Worm (Caenorhabditis elegans): Measurements from ENCODE around the gene K12H6.12.

K12H6.12 gene

ce11 chrII:2762108-2762507, 45.8 kb upstream of the K12H6.12 start, which contains the start of gene fbxb-106:
Gene fbxb-106 (plus strand): TSS chrII:2762408.
- TF ChIP-seq ZK546.5 (tag; optimal IDR thresholded peaks at IDR 0.05): no peak
- no peak for TF ChIP-seq zfp-2 (tag; optimal IDR thresholded peaks at IDR 0.05)
- TF ChIP-seq lin-13 (GFP tag; optimal IDR thresholded peaks at IDR 0.05): no peak
- TF ChIP-seq ceh-32 (tag; optimal IDR thresholded peaks at IDR 0.05; ENCODE audit: poor library complexity): no peak
- no peak for TF ChIP-seq daf-12 (tag; optimal IDR thresholded peaks at IDR 0.05)
- no peak for TF ChIP-seq spr-1 (tag; optimal IDR thresholded peaks at IDR 0.05)
- TF ChIP-seq php-3 (GFP tag; IDR thresholded peaks at IDR 0.05): no peak
- no peak for TF ChIP-seq madf-5 (GFP tag; IDR thresholded peaks at IDR 0.05)
- TF ChIP-seq rbr-2 (tag; optimal IDR thresholded peaks at IDR 0.05): no peak
- TF ChIP-seq sdz-12 (GFP tag; optimal IDR thresholded peaks at IDR 0.05): no peak
- TF ChIP-seq lin-15B (tag; optimal IDR thresholded peaks at IDR 0.05): no peak

- TF ChIP-seq nhr-76 (tag; optimal IDR thresholded peaks at IDR 0.05) (no peak), madf-5 (GFP tag; IDR thresholded peaks at IDR 0.05) (no peak), lsy-2 (tag; optimal IDR thresholded peaks at IDR 0.05) (no peak), lin-39 (tag; optimal IDR thresholded peaks at IDR 0.05) (no peak)
These were observed 43.3 kb upstream of the K12H6.12 start, which contains the start of gene fbxb-108 for ce11 chrII:2764664-2765063. Gene fbxb-108 (plus strand): TSS chrII:2764964.

- TF ChIP-seq zfp-2 (tag; optimal IDR thresholded peaks at IDR 0.05): no peak
- TF ChIP-seq Y5F2A.4 (GFP tag; optimal IDR thresholded peaks at IDR 0.05): no peak
- no peak for TF ChIP-seq ceh-62 (tag; optimal IDR thresholded peaks at IDR 0.05)
These were observed 41.6 kb upstream of the K12H6.12 start, which contains the start of gene F08D12.15 for ce11 chrII:2766331-2766730. Gene F08D12.15 (plus strand): TSS chrII:2766631.

DNA sequence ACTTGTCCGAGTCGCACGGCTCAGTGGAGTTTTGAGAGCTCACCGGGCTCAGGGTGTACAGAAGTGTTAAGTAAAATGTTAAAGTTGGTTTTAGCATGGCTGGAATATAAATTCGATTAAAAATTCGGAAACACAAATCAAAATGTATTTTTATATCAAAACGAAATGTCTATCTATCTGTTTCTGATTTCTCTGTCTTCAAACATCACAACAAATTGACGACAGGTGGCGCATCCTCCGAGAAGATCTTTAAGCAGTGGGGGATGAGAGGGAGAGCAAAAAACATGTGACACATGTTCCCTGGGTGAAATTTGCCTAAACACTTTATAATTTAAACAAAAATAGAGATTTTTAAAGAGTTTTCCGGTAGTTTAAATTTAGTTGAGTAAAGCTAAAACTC, 38.9 kb upstream of the K12H6.12 start, which contains the start of gene F08D12.7:
TSS of gene F08D12.7 (minus strand) at position 101 of the 400 bp plus-strand sequence.
- TF ChIP-seq daf-16 (GFP tag; optimal IDR thresholded peaks at IDR 0.05) (peak in 1 of 2 experiments; percentile 36), daf-16 (tag; optimal IDR thresholded peaks at IDR 0.05) (no peak), egl-27 (tag; optimal IDR thresholded peaks at IDR 0.05) (no peak), nhr-42 (GFP tag; IDR thresholded peaks at IDR 0.05) (no peak)

- TF ChIP-seq hlh-30 (tag; optimal IDR thresholded peaks at IDR 0.05; ENCODE audit: insufficient read depth) (no peak), ZK546.5 (tag; optimal IDR thresholded peaks at IDR 0.05) (no peak), daf-19 (GFP tag; conservative IDR thresholded peaks at IDR 0.05) (no peak), ztf-11 (tag; optimal IDR thresholded peaks at IDR 0.05) (no peak), mxl-3 (GFP tag; optimal IDR thresholded peaks at IDR 0.05) (no peak), ZK337.2 (GFP tag; IDR thresholded peaks at IDR 0.05) (no peak), ama-1 (optimal IDR thresholded peaks at IDR 0.05) (no peak), spr-1 (tag; optimal IDR thresholded peaks at IDR 0.05) (no peak), aly-2 (tag; optimal IDR thresholded peaks at IDR 0.05) (no peak), tra-1 (GFP tag; IDR thresholded peaks at IDR 0.05) (no peak), madf-5 (GFP tag; IDR thresholded peaks at IDR 0.05) (no peak)
These were observed 37.2 kb upstream of the K12H6.12 start, which contains the start of gene fbxb-105 for ce11 chrII:2770788-2771187. Gene fbxb-105 (minus strand): TSS chrII:2770888.

- TF ChIP-seq nhr-6 (tag; optimal IDR thresholded peaks at IDR 0.05): no peak
- no peak for TF ChIP-seq F37D6.2 (tag; optimal IDR thresholded peaks at IDR 0.05)
- TF ChIP-seq nhr-48 (tag; optimal IDR thresholded peaks at IDR 0.05): no peak
- TF ChIP-seq nhr-111 (GFP tag; optimal IDR thresholded peaks at IDR 0.05): no peak
- TF ChIP-seq unc-62 (GFP tag; optimal IDR thresholded peaks at IDR 0.05 in 1 of 2): no peak
- TF ChIP-seq unc-62 (tag; optimal IDR thresholded peaks at IDR 0.05): no peak
- no peak for TF ChIP-seq duxl-1 (tag; optimal IDR thresholded peaks at IDR 0.05; ENCODE audit: poor library complexity)
- TF ChIP-seq ama-1 (optimal IDR thresholded peaks at IDR 0.05): no peak
- TF ChIP-seq nhr-10 (tag; optimal IDR thresholded peaks at IDR 0.05): no peak
- no peak for TF ChIP-seq Y48G9A.11 (GFP tag; IDR thresholded peaks at IDR 0.05)
- no peak for TF ChIP-seq ceh-44 (GFP tag; IDR thresholded peaks at IDR 0.05)
- TF ChIP-seq gei-8 (GFP tag; optimal IDR thresholded peaks at IDR 0.05): no peak
- no peak for TF ChIP-seq daf-12 (tag; optimal IDR thresholded peaks at IDR 0.05)
- TF ChIP-seq spr-1 (tag; optimal IDR thresholded peaks at IDR 0.05): no peak
- TF ChIP-seq aha-1 (tag): no peak
- TF ChIP-seq set-16 (GFP tag; IDR thresholded peaks at IDR 0.05): no peak
- TF ChIP-seq ceh-62 (tag; optimal IDR thresholded peaks at IDR 0.05): no peak
- TF ChIP-seq D1046.2 (GFP tag; IDR thresholded peaks at IDR 0.05): no peak
These were observed 35.8 kb upstream of the K12H6.12 start, which contains the start of gene sdz-10 for ce11 chrII:2772166-2772565. Gene sdz-10 (minus strand): TSS chrII:2772266.
